Fruit fly (Drosophila melanogaster) whole organism, embryonic: ENCODE data around the gene CG17625.
A peak's percentile ranks its signal among the peaks of the same experiment; 100 is the strongest.

ENCODE experiments used
- Blimp-1 ChIP-seq: fragments of 200-800 bp; sonication (Bioruptor generic); optimal IDR thresholded peaks from 3 replicates; lab custom pipeline; 2018; ENCODE audit warnings: missing biosample characterization, missing genetic modification characterization, mild to moderate bottlenecking, moderate library complexity, missing genetic modification reagents
- CG11504 ChIP-seq: fragments of 200-800 bp; sonication (Bioruptor generic); optimal IDR thresholded peaks from 3 replicates; lab custom pipeline; 2019; ENCODE audit warnings: missing biosample characterization, mild to moderate bottlenecking, missing genetic modification characterization, moderate library complexity
- CG11696 ChIP-seq: fragments of 200-800 bp; sonication (Bioruptor generic); IDR thresholded peaks from 2 replicates; pipeline ENCODE4 v1.3.6; 2022; ENCODE audit warnings: missing biosample characterization, missing genetic modification characterization
- CG12155 ChIP-seq: fragments of 200-800 bp; sonication (Bioruptor generic); optimal IDR thresholded peaks from 3 replicates; lab custom pipeline; 2016; ENCODE audit warnings: missing biosample characterization, missing genetic modification characterization
- CG12236 ChIP-seq: fragments of 200-800 bp; sonication (Bioruptor generic); optimal IDR thresholded peaks from 2 replicates; lab custom pipeline; 2016; ENCODE audit warnings: missing biosample characterization, missing genetic modification characterization
- CG15011 ChIP-seq: fragments of 200-800 bp; sonication (Bioruptor generic); optimal IDR thresholded peaks from 3 replicates; lab custom pipeline; 2018; ENCODE audit warnings: missing biosample characterization, mild to moderate bottlenecking, missing genetic modification characterization
- CG15073 ChIP-seq: fragments of 200-800 bp; sonication (Bioruptor generic); optimal IDR thresholded peaks from 2 replicates; lab custom pipeline; 2016; ENCODE audit warnings: missing biosample characterization, missing genetic modification characterization
- CG1603 ChIP-seq: fragments of 200-800 bp; sonication (Bioruptor generic); optimal IDR thresholded peaks from 2 replicates; lab custom pipeline; 2019; ENCODE audit warnings: missing biosample characterization, mild to moderate bottlenecking, missing genetic modification characterization, moderate library complexity
- CG17359 ChIP-seq: fragments of 200-800 bp; sonication (Bioruptor generic); optimal IDR thresholded peaks from 3 replicates; lab custom pipeline; 2018; ENCODE audit warnings: missing biosample characterization, mild to moderate bottlenecking, missing genetic modification characterization, moderate library complexity
- CG18476 ChIP-seq: fragments of 200-800 bp; sonication (Bioruptor generic); optimal IDR thresholded peaks from 2 replicates; lab custom pipeline; 2016; ENCODE audit warnings: missing biosample characterization, mild to moderate bottlenecking, missing genetic modification characterization
- CG2120 ChIP-seq: fragments of 200-800 bp; sonication (Bioruptor generic); optimal IDR thresholded peaks from 3 replicates; lab custom pipeline; 2016; ENCODE audit warnings: missing biosample characterization, missing genetic modification characterization
- CG31388 ChIP-seq: fragments of 200-800 bp; sonication (Bioruptor generic); optimal IDR thresholded peaks from 2 replicates; lab custom pipeline; 2016; ENCODE audit warnings: missing biosample characterization, missing genetic modification characterization
- CG3163 ChIP-seq: fragments of 200-800 bp; sonication (Bioruptor generic); optimal IDR thresholded peaks from 3 replicates; lab custom pipeline; 2016; ENCODE audit warnings: missing biosample characterization, missing genetic modification characterization
- CG34376 ChIP-seq: fragments of 200-800 bp; sonication (Bioruptor generic); optimal IDR thresholded peaks from 2 replicates; lab custom pipeline; 2018; ENCODE audit warnings: missing biosample characterization, mild to moderate bottlenecking, missing genetic modification characterization
- CG3847 ChIP-seq: fragments of 200-800 bp; sonication (Bioruptor generic); IDR thresholded peaks from 2 replicates; pipeline ENCODE4 v1.3.6; 2022; ENCODE audit warnings: missing biosample characterization, missing genetic modification characterization
- CG4707 ChIP-seq: fragments of 200-800 bp; sonication (Bioruptor generic); optimal IDR thresholded peaks from 2 replicates; lab custom pipeline; 2018; ENCODE audit warnings: missing biosample characterization, mild to moderate bottlenecking, missing genetic modification characterization, moderate library complexity
- CG6765 ChIP-seq: fragments of 200-800 bp; sonication (Bioruptor generic); optimal IDR thresholded peaks from 3 replicates; lab custom pipeline; 2017; ENCODE audit warnings: missing biosample characterization, mild to moderate bottlenecking, missing genetic modification characterization
- CG9727 ChIP-seq: fragments of 200-800 bp; sonication (Bioruptor generic); optimal IDR thresholded peaks from 3 replicates; lab custom pipeline; 2017; ENCODE audit warnings: missing biosample characterization, mild to moderate bottlenecking, missing genetic modification characterization
- CTCF ChIP-seq: fragments of 200-800 bp; sonication (Bioruptor generic); optimal IDR thresholded peaks from 2 replicates; lab custom pipeline; 2017; ENCODE audit warnings: missing biosample characterization, mild to moderate bottlenecking, missing genetic modification characterization, moderate library complexity
- D19A ChIP-seq: fragments of 200-800 bp; optimal IDR thresholded peaks from 3 replicates; lab custom pipeline; 2019; ENCODE audit warnings: missing biosample characterization, mild to moderate bottlenecking, missing genetic modification characterization, moderate library complexity
- Deaf1 ChIP-seq: fragments of 200-800 bp; optimal IDR thresholded peaks from 3 replicates; lab custom pipeline; 2019; ENCODE audit warnings: missing biosample characterization, mild to moderate bottlenecking, missing genetic modification characterization, moderate library complexity
- Dip2 ChIP-seq: fragments of 200-800 bp; sonication (Bioruptor generic); IDR thresholded peaks from 2 replicates; pipeline ENCODE4 v1.3.6; 2022; ENCODE audit warnings: missing biosample characterization, missing genetic modification characterization
- Dp ChIP-seq: fragments of 200-800 bp; sonication (Bioruptor generic); optimal IDR thresholded peaks from 2 replicates; lab custom pipeline; 2018; ENCODE audit warnings: missing biosample characterization, mild to moderate bottlenecking, missing genetic modification characterization, moderate library complexity
- E2f2 ChIP-seq: fragments of 200-800 bp; sonication (Bioruptor generic); IDR thresholded peaks from 2 replicates; pipeline ENCODE4 v1.3.6; 2022; ENCODE audit warnings: missing biosample characterization, missing genetic modification characterization
- Ets97D ChIP-seq: fragments of 200-800 bp; sonication (Bioruptor generic); optimal IDR thresholded peaks from 3 replicates; lab custom pipeline; 2016; ENCODE audit warnings: missing biosample characterization, missing genetic modification characterization
- Hr3 ChIP-seq: fragments of 200-800 bp; sonication (Bioruptor generic); optimal IDR thresholded peaks from 3 replicates; lab custom pipeline; 2016; ENCODE audit warnings: missing biosample characterization, missing genetic modification characterization
- Med ChIP-seq: fragments of 200-800 bp; sonication (Bioruptor generic); peaks from one replicate; lab custom pipeline; 2016; ENCODE audit warnings: missing biosample characterization, missing genetic modification characterization, mild to moderate bottlenecking, inconsistent platforms, moderate library complexity
- Opbp ChIP-seq: fragments of 200-800 bp; sonication (Bioruptor generic); IDR thresholded peaks from 3 replicates; pipeline ENCODE4 v1.3.6; 2022; ENCODE audit warnings: missing biosample characterization, missing genetic modification characterization; ENCODE audit not compliant: partially characterized antibody
- Scr ChIP-seq: fragments of 200-800 bp; sonication (Bioruptor generic); IDR thresholded peaks from 2 replicates; pipeline ENCODE4 v1.3.6; 2022; ENCODE audit warnings: missing biosample characterization, missing genetic modification characterization; ENCODE audit not compliant: partially characterized antibody
- Taf1 ChIP-seq: fragments of 200-800 bp; sonication (Bioruptor generic); IDR thresholded peaks from 2 replicates; pipeline ENCODE4 v1.3.6; 2022; ENCODE audit warnings: missing biosample characterization, missing genetic modification characterization
- ac ChIP-seq: fragments of 200-800 bp; sonication (Bioruptor generic); optimal IDR thresholded peaks from 3 replicates; lab custom pipeline; 2017; ENCODE audit warnings: missing biosample characterization, mild to moderate bottlenecking, missing genetic modification characterization
- bowl ChIP-seq: fragments of 200-800 bp; sonication (Bioruptor generic); IDR thresholded peaks from 2 replicates; pipeline ENCODE4 v1.3.6; 2022; ENCODE audit warnings: missing biosample characterization, missing genetic modification characterization
- bsh ChIP-seq, 2 experiments: fragments of 200-800 bp; sonication (Bioruptor generic); optimal IDR thresholded peaks; 2 replicates each; lab custom pipeline; 2017 to 2018; ENCODE audit warnings: mild to moderate bottlenecking in 2 of 2, missing biosample characterization in 2 of 2, missing genetic modification characterization in 2 of 2, moderate library complexity in 1 of 2
- dimm ChIP-seq: fragments of 200-800 bp; sonication (Bioruptor generic); IDR thresholded peaks from 2 replicates; pipeline ENCODE4 v1.3.6; 2022; ENCODE audit warnings: missing biosample characterization, missing genetic modification characterization
- dysf ChIP-seq: fragments of 200-800 bp; sonication (Bioruptor generic); IDR thresholded peaks from 3 replicates; pipeline ENCODE4 v1.3.6; 2022; ENCODE audit warnings: missing biosample characterization, missing genetic modification characterization
- ems ChIP-seq: fragments of 200-800 bp; sonication (Bioruptor generic); optimal IDR thresholded peaks from 3 replicates; lab custom pipeline; 2016; ENCODE audit warnings: missing biosample characterization, missing genetic modification characterization
- gcm ChIP-seq: fragments of 200-800 bp; sonication (Bioruptor generic); optimal IDR thresholded peaks from 2 replicates; lab custom pipeline; 2019; ENCODE audit warnings: missing biosample characterization, mild to moderate bottlenecking, missing genetic modification characterization, moderate library complexity
- h ChIP-seq: fragments of >200 bp; optimal IDR thresholded peaks from 2 replicates; lab custom pipeline; 2017
- jumu ChIP-seq: fragments of 200-800 bp; sonication (Bioruptor generic); optimal IDR thresholded peaks from 3 replicates; lab custom pipeline; 2016; ENCODE audit warnings: missing biosample characterization, missing genetic modification characterization
- mld ChIP-seq: fragments of 200-800 bp; sonication (Bioruptor generic); IDR thresholded peaks from 3 replicates; pipeline ENCODE4 v1.3.6; 2022; ENCODE audit warnings: missing biosample characterization, missing genetic modification characterization; ENCODE audit not compliant: partially characterized antibody
- nerfin-2 ChIP-seq: fragments of 200-800 bp; sonication (Bioruptor generic); IDR thresholded peaks from 2 replicates; pipeline ENCODE4 v1.3.6; 2022; ENCODE audit warnings: missing biosample characterization, missing genetic modification characterization; ENCODE audit not compliant: partially characterized antibody
- nmo ChIP-seq: fragments of 200-800 bp; sonication (Bioruptor generic); optimal IDR thresholded peaks from 2 replicates; lab custom pipeline; 2018; ENCODE audit warnings: missing biosample characterization, mild to moderate bottlenecking, missing genetic modification characterization, moderate library complexity
- odd ChIP-seq: fragments of 200-800 bp; sonication (Bioruptor generic); optimal IDR thresholded peaks from 2 replicates; lab custom pipeline; 2017; ENCODE audit warnings: missing biosample characterization, mild to moderate bottlenecking, missing genetic modification characterization
- onecut ChIP-seq: fragments of 200-800 bp; sonication (Bioruptor generic); IDR thresholded peaks from 2 replicates; pipeline ENCODE4 v1.3.6; 2022; ENCODE audit warnings: missing biosample characterization, missing genetic modification characterization
- sd ChIP-seq: fragments of 200-800 bp; sonication (Bioruptor generic); optimal IDR thresholded peaks from 3 replicates; lab custom pipeline; 2018; ENCODE audit warnings: missing biosample characterization, mild to moderate bottlenecking, missing genetic modification characterization, moderate library complexity
- sob ChIP-seq: fragments of 200-800 bp; sonication (Bioruptor generic); IDR thresholded peaks from 2 replicates; pipeline ENCODE4 v1.3.6; 2022; ENCODE audit warnings: missing biosample characterization, missing genetic modification characterization
- tll ChIP-seq, 2 experiments: fragments of 200-800 bp in 1 of 2; fragments of >200 bp in 1 of 2; sonication (Bioruptor generic) in 1 of 2; optimal IDR thresholded peaks; 2 replicates each; lab custom pipeline; 2017 to 2019; ENCODE audit warnings: missing biosample characterization in 2 of 2, missing genetic modification characterization in 2 of 2, mild to moderate bottlenecking in 1 of 2, moderate library complexity in 1 of 2
- trem ChIP-seq: fragments of 200-800 bp; optimal IDR thresholded peaks from 3 replicates; lab custom pipeline; 2019; ENCODE audit warnings: missing biosample characterization, mild to moderate bottlenecking, missing genetic modification characterization, moderate library complexity
- tup ChIP-seq: fragments of 200-800 bp; sonication (Bioruptor generic); optimal IDR thresholded peaks from 2 replicates; lab custom pipeline; 2016; ENCODE audit warnings: missing biosample characterization, mild to moderate bottlenecking, missing genetic modification characterization, moderate library complexity
- vvl ChIP-seq: fragments of 200-800 bp; sonication (Bioruptor generic); IDR thresholded peaks from 2 replicates; pipeline ENCODE4 v1.3.6; 2022; ENCODE audit warnings: missing biosample characterization, missing genetic modification characterization
- yki ChIP-seq: fragments of >200 bp; optimal IDR thresholded peaks from 3 replicates; lab custom pipeline; 2018

CG17625 gene

dm6 chr3R:22639239-22639858 lies 47.3 kb upstream of the CG17625 start, which contains the start of the genes loco and wake (continued):
- TF ChIP-seq sob (GFP tag; lab: Robert Waterston, UW) (peak; percentile 10; the same call in 1 of the 2 replicates), CG9727 (GFP tag; lab: Kevin White, UChicago) (no peak), bsh (GFP tag; optimal IDR thresholded peaks at IDR 0.05; lab: Kevin White, UChicago) (no peak), bowl (no peak), CG3163 (GFP tag; lab: Kevin White, UChicago) (peak; percentile 4), CG1603 (tag; lab: Kevin White, UChicago) (peak; percentile 28), Dp (GFP tag; lab: Kevin White, UChicago) (peak; percentile 78), CG15073 (GFP tag; lab: Kevin White, UChicago) (no peak), CG2120 (GFP tag; lab: Kevin White, UChicago) (peak; percentile 19), Deaf1 (peak; percentile 22), Scr (GFP tag; lab: Robert Waterston, UW) (peak; percentile 96), CTCF (peak; percentile 42), CG17359 (no peak), dysf (no peak), Med (peak; percentile 87), trem (tag; lab: Kevin White, UChicago) (peak; percentile 79), Ets97D (peak; percentile 66), CG31388 (no peak), Opbp (peak; percentile 82; the same call in 2 of the 3 replicates), CG12155 (GFP tag; lab: Kevin White, UChicago) (peak; percentile 10), odd (GFP tag; lab: Kevin White, UChicago) (no peak), dimm (GFP tag; lab: Robert Waterston, UW) (no peak), CG4707 (no peak), CG11696 (GFP tag; lab: Robert Waterston, UW) (no peak), tup (no peak), CG12236 (GFP tag; lab: Kevin White, UChicago) (no peak), Dip2 (GFP tag; lab: Robert Waterston, UW) (no peak), onecut (no peak), gcm (no peak), CG34376 (no peak), CG11504 (peak; percentile 33), CG15011 (no peak), Hr3 (GFP tag; lab: Kevin White, UChicago) (no peak), Taf1 (GFP tag; lab: Robert Waterston, UW) (no peak), yki (lab: Kevin White, UChicago) (no peak), ems (GFP tag; lab: Kevin White, UChicago) (peak; percentile 5), vvl (GFP tag; lab: Robert Waterston, UW) (peak; percentile 21; the same call in 1 of the 2 replicates), ac (GFP tag; lab: Kevin White, UChicago) (no peak), jumu (peak; percentile 16), CG6765 (GFP tag; lab: Kevin White, UChicago) (no peak), h (lab: Kevin White, UChicago) (no peak), nerfin-2 (peak; percentile 55), D19A (tag; lab: Kevin White, UChicago) (no peak), sd (tag; lab: Kevin White, UChicago) (peak; percentile 70), Blimp-1 (GFP tag; lab: Kevin White, UChicago) (no peak), mld (GFP tag; lab: Robert Waterston, UW) (peak; percentile 84; the same call in 2 of the 3 replicates), tll (GFP tag; optimal IDR thresholded peaks at IDR 0.05; lab: Kevin White, UChicago) (no peak), CG18476 (GFP tag; lab: Kevin White, UChicago) (no peak), E2f2 (GFP tag; lab: Robert Waterston, UW) (peak; percentile 83), nmo (GFP tag; lab: Kevin White, UChicago) (peak; percentile 53), CG3847 (GFP tag; lab: Robert Waterston, UW) (peak; percentile 88)
